Worm (Caenorhabditis elegans) whole organism, mixed stage, embryonic: ENCODE measurements around the gene cdgs-1.

Experiments used
- lin-13 ChIP-seq: fragments of 150-350 bp; optimal IDR thresholded peaks from 2 replicates; lab custom pipeline; 2014; ENCODE audit warnings: missing biosample characterization, missing genetic modification characterization
- mab-5 ChIP-seq: fragments of 150-350 bp; optimal IDR thresholded peaks from 2 replicates; lab custom pipeline; 2014; ENCODE audit warnings: missing biosample characterization, missing genetic modification characterization
- nhr-28 ChIP-seq: fragments of 150-350 bp; optimal IDR thresholded peaks from 2 replicates; lab custom pipeline; 2014; ENCODE audit warnings: missing biosample characterization, missing genetic modification characterization
- sem-2 ChIP-seq: fragments of 200-800 bp; sonication (Bioruptor generic); optimal IDR thresholded peaks from 2 replicates; lab custom pipeline; 2018; ENCODE audit warnings: mild to moderate bottlenecking, missing genetic modification characterization, missing compliant biosample characterization
- zip-8 ChIP-seq: fragments of 150-350 bp; optimal IDR thresholded peaks from 2 replicates; lab custom pipeline; 2014; ENCODE audit warnings: missing biosample characterization, missing genetic modification characterization

- TF ChIP-seq sem-2 (no peak), mab-5 (tag; lab: Kevin White, UChicago) (no peak), zip-8 (tag; lab: Kevin White, UChicago) (no peak), lin-13 (tag; lab: Kevin White, UChicago) (no peak), nhr-28 (tag; lab: Kevin White, UChicago) (no peak)
Observed at ce11 chrIV:7782292-7782691, 33.2 kb downstream of the cdgs-1 start, which contains the start of gene sec-10.
